Worm (Caenorhabditis elegans) whole organism, early embryonic: ENCODE data around the gene B0496.1.

Experiments
- B0310.2 ChIP-seq: sonication (generic microtip); optimal IDR thresholded peaks from 2 replicates; lab custom pipeline; 2016; ENCODE audit warnings: mild to moderate bottlenecking, missing genetic modification characterization, missing compliant biosample characterization
- F13C5.2 ChIP-seq: sonication (generic microtip); optimal IDR thresholded peaks from 2 replicates; lab custom pipeline; 2017; ENCODE audit warnings: mild to moderate bottlenecking, missing genetic modification characterization, inconsistent platforms, missing compliant biosample characterization
- aly-1 ChIP-seq: sonication (generic microtip); optimal IDR thresholded peaks from 2 replicates; lab custom pipeline; 2016; ENCODE audit warnings: missing genetic modification characterization, missing compliant biosample characterization
- ama-1 ChIP-seq: fragments of 150-350 bp; optimal IDR thresholded peaks from 2 replicates; lab custom pipeline; 2014
- ceh-36 ChIP-seq: sonication (generic microtip); optimal IDR thresholded peaks from 2 replicates; lab custom pipeline; 2016; ENCODE audit warnings: missing genetic modification characterization, inconsistent platforms, missing compliant biosample characterization
- flt-1 ChIP-seq: fragments of 200-800 bp; sonication (Bioruptor generic); IDR thresholded peaks from 2 replicates; pipeline ENCODE4 v1.3.6; 2022; ENCODE audit warnings: missing genetic modification characterization, missing compliant biosample characterization
- pes-1 ChIP-seq: fragments of 200-800 bp; sonication (Bioruptor generic); IDR thresholded peaks from 2 replicates; pipeline ENCODE4 v1.3.6; 2022; ENCODE audit warnings: missing genetic modification reagents, missing genetic modification characterization, missing compliant biosample characterization
- scrt-1 ChIP-seq: fragments of 200-800 bp; sonication (Bioruptor generic); IDR thresholded peaks from 2 replicates; pipeline ENCODE4 v1.3.6; 2022; ENCODE audit warnings: missing genetic modification characterization, missing compliant biosample characterization
- sea-1 ChIP-seq: fragments of 200-800 bp; sonication (Bioruptor generic); conservative IDR thresholded peaks from 2 replicates; pipeline ENCODE4 v1.3.6; 2022; ENCODE audit warnings: missing genetic modification characterization, missing compliant biosample characterization
- tbx-11 ChIP-seq: fragments of 200-800 bp; sonication (Bioruptor generic); IDR thresholded peaks from 2 replicates; pipeline ENCODE4 v1.3.6; 2022; ENCODE audit warnings: missing genetic modification characterization, missing compliant biosample characterization
- tbx-37 ChIP-seq: fragments of 200-800 bp; sonication (Bioruptor generic); conservative IDR thresholded peaks from 2 replicates; pipeline ENCODE4 v1.3.6; 2022; ENCODE audit warnings: missing genetic modification reagents, missing genetic modification characterization, missing compliant biosample characterization

- no peak for TF ChIP-seq pes-1 (GFP tag; lab: Robert Waterston, UW)
- no peak for TF ChIP-seq ama-1 (lab: Kevin White, UChicago)
- TF ChIP-seq tbx-37 (GFP tag; lab: Robert Waterston, UW), result no peak
- no peak for TF ChIP-seq flt-1 (GFP tag; lab: Robert Waterston, UW)
- TF ChIP-seq B0310.2 (tag; lab: Kevin White, UChicago), result no peak
- TF ChIP-seq aly-1 (tag; lab: Kevin White, UChicago), result no peak
- TF ChIP-seq sea-1 (GFP tag; lab: Robert Waterston, UW), result no peak
- TF ChIP-seq tbx-11 (GFP tag; lab: Robert Waterston, UW), result no peak
- TF ChIP-seq scrt-1 (GFP tag; lab: Robert Waterston, UW), result no peak
- TF ChIP-seq ceh-36, result no peak
- TF ChIP-seq F13C5.2 (tag; lab: Kevin White, UChicago), result no peak
Measured at ce11 chrIV:7414163-7414562, 31.9 kb upstream of the B0496.1 start.
